Fruit fly (Drosophila melanogaster): Measurements from ENCODE around the gene fd96Cb.
"Not testable (repeated sequence)": the region's sequence is repeated elsewhere in the genome, so short reads cannot be mapped to it uniquely, and the experiment has no call there.

fd96Cb gene

DNA sequence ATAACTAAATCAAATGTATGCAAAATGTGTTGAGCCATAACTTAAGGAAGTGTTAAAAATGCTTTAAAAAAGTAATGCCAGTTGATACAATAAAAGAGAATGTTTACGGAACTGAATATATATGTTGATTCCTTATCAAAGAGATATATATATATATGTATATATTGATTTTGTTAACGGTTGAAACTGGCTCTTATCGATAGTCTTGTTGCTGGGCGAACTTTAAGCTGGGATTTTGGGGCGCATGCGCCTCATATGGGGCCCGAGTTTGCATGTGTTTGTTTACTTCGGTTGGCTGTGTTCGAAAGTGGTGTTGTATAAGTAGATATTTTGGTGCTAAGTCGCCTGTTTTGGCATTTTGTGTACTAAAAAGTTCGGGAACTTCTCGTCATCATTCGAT lies 36.2 kb downstream of the fd96Cb start, which contains the start of gene Bili:
Gene Bili, plus strand, starts transcription at position 265 of the 400 bp plus-strand sequence.
- not testable (repeated sequence) for TF ChIP-seq CTCF, CG8478 (optimal IDR thresholded peaks at IDR 0.05)

DNA sequence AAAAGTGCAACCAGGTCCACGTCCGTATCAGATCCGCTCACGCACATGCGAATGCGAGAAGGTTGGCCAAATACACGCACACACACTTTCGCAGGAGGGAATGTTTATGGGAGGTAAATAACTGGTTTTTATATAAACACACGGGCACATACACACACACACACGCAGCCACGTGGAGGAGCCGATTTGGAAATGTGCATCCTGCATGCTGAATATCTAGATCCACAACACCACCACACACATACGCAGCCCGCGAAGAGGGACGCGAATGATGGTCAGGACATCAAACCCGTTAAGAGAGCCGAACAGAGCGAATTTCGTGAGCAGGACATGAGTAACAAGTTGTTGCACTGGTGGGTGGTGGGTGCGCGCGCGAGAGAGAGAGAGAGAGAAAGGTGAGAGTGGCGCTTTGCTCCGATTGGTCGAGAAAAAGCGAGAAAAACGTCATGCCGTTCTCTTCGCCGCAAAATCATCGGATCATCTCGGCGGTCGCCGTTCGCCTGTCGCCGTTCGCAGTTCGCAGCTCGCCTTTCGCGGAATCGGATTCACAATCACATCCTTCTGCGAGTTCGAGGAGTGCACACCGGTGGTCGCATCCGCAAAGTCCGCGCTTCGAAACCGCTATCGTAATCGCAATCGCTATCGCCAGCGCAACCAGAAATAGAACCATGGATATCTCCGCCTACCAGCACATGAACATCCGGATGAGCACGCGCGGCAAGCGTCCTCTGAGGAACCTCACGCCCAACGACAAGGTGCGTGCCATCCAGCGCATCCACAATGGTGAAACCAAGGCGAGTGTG lies 43.0 kb downstream of the fd96Cb start, which contains the start of gene danr:
Gene danr, plus strand, starts transcription at position 508 of the 803 bp plus-strand sequence.
- TF ChIP-seq CG8478 (optimal IDR thresholded peaks at IDR 0.05) (no peak), CTCF (optimal IDR thresholded peaks at IDR 0.05) (no peak)
